Worm (Caenorhabditis elegans) whole organism, L4 larva: ENCODE measurements around the gene Y51H4A.938.
A peak's percentile ranks its signal among the peaks of the same experiment; 100 is the strongest.

Experiments used
- D1046.2 ChIP-seq: fragments of 200-800 bp; sonication (Bioruptor generic); IDR thresholded peaks from 2 replicates; pipeline ENCODE4 v1.3.6; 2022; ENCODE audit warnings: missing genetic modification characterization, missing compliant biosample characterization
- F10B5.3 ChIP-seq: sonication (generic microtip); optimal IDR thresholded peaks from 2 replicates; lab custom pipeline; 2016; ENCODE audit warnings: mild to moderate bottlenecking, missing genetic modification characterization, missing compliant biosample characterization
- Y105C5A.15 ChIP-seq: fragments of 200-800 bp; sonication (Bioruptor generic); IDR thresholded peaks from 2 replicates; pipeline ENCODE4 v1.3.6; 2022; ENCODE audit warnings: missing genetic modification characterization, missing compliant biosample characterization
- Y48G9A.11 ChIP-seq: fragments of 200-800 bp; sonication (Bioruptor generic); IDR thresholded peaks from 2 replicates; pipeline ENCODE4 v1.3.6; 2022; ENCODE audit warnings: missing genetic modification reagents, missing genetic modification characterization, missing compliant biosample characterization
- Y75B8A.6 ChIP-seq: fragments of 200-800 bp; sonication (Bioruptor generic); IDR thresholded peaks from 2 replicates; pipeline ENCODE4 v1.3.6; 2022; ENCODE audit warnings: missing genetic modification reagents, missing genetic modification characterization, missing compliant biosample characterization
- aly-2 ChIP-seq: sonication (generic microtip); optimal IDR thresholded peaks from 2 replicates; lab custom pipeline; 2018; ENCODE audit warnings: missing biosample characterization, missing genetic modification characterization
- ama-1 ChIP-seq: fragments of 150-350 bp; optimal IDR thresholded peaks from 2 replicates; lab custom pipeline; 2014; ENCODE audit warnings: inconsistent platforms, mixed read lengths
- arid-1 ChIP-seq: fragments of 200-800 bp; sonication (Bioruptor generic); conservative IDR thresholded peaks from 2 replicates; pipeline ENCODE4 v1.3.6; 2022; ENCODE audit warnings: missing genetic modification reagents, missing genetic modification characterization, missing compliant biosample characterization
- attf-4 ChIP-seq: sonication (generic microtip); optimal IDR thresholded peaks from 3 replicates; lab custom pipeline; 2017; ENCODE audit warnings: missing biosample characterization, missing genetic modification characterization
- ceh-20 ChIP-seq: fragments of 200-800 bp; sonication (Bioruptor generic); IDR thresholded peaks from 2 replicates; pipeline ENCODE4 v1.3.6; 2022; ENCODE audit warnings: missing genetic modification reagents, missing genetic modification characterization, missing compliant biosample characterization
- ceh-28 ChIP-seq: fragments of 150-350 bp; optimal IDR thresholded peaks from 2 replicates; lab custom pipeline; 2014; ENCODE audit warnings: missing biosample characterization, missing genetic modification reagents, missing genetic modification characterization
- ces-1 ChIP-seq: fragments of 150-350 bp; sonication (generic microtip); optimal IDR thresholded peaks from 4 replicates; lab custom pipeline; 2014; ENCODE audit warnings: missing biosample characterization, missing genetic modification reagents, missing genetic modification characterization
- ctbp-1 ChIP-seq: fragments of 200-800 bp; sonication (Bioruptor generic); IDR thresholded peaks from 2 replicates; pipeline ENCODE4 v1.3.6; 2022; ENCODE audit warnings: missing genetic modification reagents, missing genetic modification characterization, missing compliant biosample characterization
- daf-12 ChIP-seq: fragments of 150-350 bp; optimal IDR thresholded peaks from 2 replicates; lab custom pipeline; 2014; ENCODE audit warnings: missing biosample characterization, missing genetic modification reagents, missing genetic modification characterization
- daf-16 ChIP-seq, 3 experiments: sonication (generic microtip); optimal IDR thresholded peaks; 2 replicates each; lab custom pipeline; 2016 to 2017; ENCODE audit warnings: missing genetic modification characterization in 3 of 3, missing genetic modification reagents in 3 of 3, mild to moderate bottlenecking in 2 of 3, missing compliant biosample characterization in 2 of 3, missing biosample characterization in 1 of 3, moderate library complexity in 1 of 3
- dmd-8 ChIP-seq: fragments of 200-800 bp; sonication (Bioruptor generic); IDR thresholded peaks from 2 replicates; pipeline ENCODE4 v1.3.6; 2022; ENCODE audit warnings: missing genetic modification characterization, missing compliant biosample characterization
- dpl-1 ChIP-seq: fragments of 150-350 bp; optimal IDR thresholded peaks from 2 replicates; lab custom pipeline; 2014; ENCODE audit warnings: missing biosample characterization, missing genetic modification reagents, missing genetic modification characterization
- dve-1 ChIP-seq: sonication (generic microtip); optimal IDR thresholded peaks from 2 replicates; lab custom pipeline; 2017; ENCODE audit warnings: antibody characterized with exemption, mild to moderate bottlenecking, missing genetic modification characterization, missing compliant biosample characterization; ENCODE audit not compliant: insufficient read depth
- fkh-10 ChIP-seq: fragments of 150-350 bp; optimal IDR thresholded peaks from 2 replicates; lab custom pipeline; 2014; ENCODE audit warnings: missing biosample characterization, missing genetic modification reagents, missing genetic modification characterization
- gei-8 ChIP-seq: fragments of 200-800 bp; sonication (Bioruptor generic); optimal IDR thresholded peaks from 2 replicates; lab custom pipeline; 2018; ENCODE audit warnings: mild to moderate bottlenecking, missing genetic modification characterization, missing compliant biosample characterization
- hlh-30 ChIP-seq: sonication (generic microtip); optimal IDR thresholded peaks from 2 replicates; lab custom pipeline; 2017; ENCODE audit warnings: antibody characterized with exemption, mild to moderate bottlenecking, missing genetic modification characterization, missing compliant biosample characterization; ENCODE audit not compliant: insufficient read depth
- lin-1 ChIP-seq: fragments of 200-800 bp; sonication (Bioruptor generic); IDR thresholded peaks from 2 replicates; pipeline ENCODE4 v1.3.6; 2022; ENCODE audit warnings: missing genetic modification reagents, missing genetic modification characterization, missing compliant biosample characterization
- lin-13 ChIP-seq: fragments of 150-350 bp; optimal IDR thresholded peaks from 2 replicates; lab custom pipeline; 2014; ENCODE audit warnings: missing biosample characterization, missing genetic modification reagents, missing genetic modification characterization
- lin-15B ChIP-seq: fragments of 150-350 bp; sonication (generic microtip); optimal IDR thresholded peaks from 3 replicates; lab custom pipeline; 2014; ENCODE audit warnings: missing biosample characterization, missing genetic modification characterization
- lin-38 ChIP-seq: fragments of 200-800 bp; sonication (Bioruptor generic); IDR thresholded peaks from 2 replicates; pipeline ENCODE4 v1.3.6; 2022; ENCODE audit warnings: missing genetic modification reagents, missing genetic modification characterization, missing compliant biosample characterization
- lsy-2 ChIP-seq, 2 experiments: fragments of 150-350 bp in 1 of 2; sonication (generic microtip) in 1 of 2; optimal IDR thresholded peaks; 2 replicates each; lab custom pipeline; 2014 to 2017; ENCODE audit warnings: missing biosample characterization in 2 of 2, missing genetic modification characterization in 2 of 2
- madf-5 ChIP-seq, 2 experiments: fragments of 200-800 bp; sonication (Bioruptor generic); IDR thresholded peaks; 2 replicates each; pipeline ENCODE4 v1.3.6; 2022; ENCODE audit warnings: missing compliant biosample characterization in 2 of 2, missing genetic modification characterization in 2 of 2
- madf-9 ChIP-seq: fragments of 200-800 bp; sonication (Bioruptor generic); conservative IDR thresholded peaks from 2 replicates; pipeline ENCODE4 v1.3.6; 2022; ENCODE audit warnings: missing genetic modification reagents, missing genetic modification characterization, missing compliant biosample characterization
- mes-2 ChIP-seq: sonication (generic microtip); optimal IDR thresholded peaks from 2 replicates; lab custom pipeline; 2016; ENCODE audit warnings: missing genotype, mild to moderate bottlenecking, missing genetic modification characterization, missing compliant biosample characterization; ENCODE audit not compliant: poor library complexity, severe bottlenecking
- mxl-2 ChIP-seq: fragments of 200-800 bp; sonication (Bioruptor generic); conservative IDR thresholded peaks from 2 replicates; pipeline ENCODE4 v1.3.6; 2022; ENCODE audit warnings: missing genetic modification reagents, missing genetic modification characterization, missing compliant biosample characterization
- mxl-3 ChIP-seq: fragments of 200-800 bp; sonication (Bioruptor generic); optimal IDR thresholded peaks from 2 replicates; lab custom pipeline; 2018; ENCODE audit warnings: mild to moderate bottlenecking, missing genetic modification characterization, missing compliant biosample characterization
- nhr-10 ChIP-seq: fragments of 150-350 bp; optimal IDR thresholded peaks from 2 replicates; lab custom pipeline; 2014; ENCODE audit warnings: missing biosample characterization, missing genetic modification characterization
- nhr-102 ChIP-seq: sonication (generic microtip); optimal IDR thresholded peaks from 2 replicates; lab custom pipeline; 2016; ENCODE audit warnings: mild to moderate bottlenecking, missing genetic modification characterization, moderate library complexity, missing compliant biosample characterization
- nhr-25 ChIP-seq: sonication (generic microtip); optimal IDR thresholded peaks from 2 replicates; lab custom pipeline; 2017; ENCODE audit warnings: missing genetic modification characterization, mild to moderate bottlenecking, missing compliant biosample characterization, antibody characterized with exemption, moderate library complexity, borderline replicate concordance; ENCODE audit not compliant: insufficient read depth
- nhr-42 ChIP-seq: fragments of 200-800 bp; sonication (Bioruptor generic); IDR thresholded peaks from 2 replicates; pipeline ENCODE4 v1.3.6; 2022; ENCODE audit warnings: missing genetic modification characterization, missing compliant biosample characterization
- nhr-6 ChIP-seq: fragments of 150-350 bp; optimal IDR thresholded peaks from 2 replicates; lab custom pipeline; 2014; ENCODE audit warnings: missing biosample characterization, missing genetic modification characterization
- nhr-76 ChIP-seq: fragments of 150-350 bp; optimal IDR thresholded peaks from 2 replicates; lab custom pipeline; 2014; ENCODE audit warnings: missing biosample characterization, missing genetic modification characterization
- nhr-77 ChIP-seq: fragments of 150-350 bp; optimal IDR thresholded peaks from 2 replicates; lab custom pipeline; 2014; ENCODE audit warnings: missing biosample characterization, missing genetic modification characterization
- pha-4 ChIP-seq, 2 experiments: fragments of 150-350 bp in 1 of 2; fragments of 200-800 bp in 1 of 2; sonication (Bioruptor generic) in 1 of 2; IDR thresholded peaks in 1 of 2; optimal IDR thresholded peaks in 1 of 2; 2 replicates each; pipeline versions ENCODE4 v1.3.6 to Lab custom; 2014 to 2022; ENCODE audit warnings: missing genetic modification characterization in 2 of 2, missing genetic modification reagents in 2 of 2, missing biosample characterization in 1 of 2, missing compliant biosample characterization in 1 of 2
- php-3 ChIP-seq: fragments of 200-800 bp; sonication (Bioruptor generic); IDR thresholded peaks from 2 replicates; pipeline ENCODE4 v1.3.6; 2022; ENCODE audit warnings: missing genetic modification reagents, missing genetic modification characterization, missing compliant biosample characterization
- set-16 ChIP-seq: fragments of 200-800 bp; sonication (Bioruptor generic); IDR thresholded peaks from 2 replicates; pipeline ENCODE4 v1.3.6; 2022; ENCODE audit warnings: missing genetic modification reagents, missing genetic modification characterization, missing compliant biosample characterization
- skn-1 ChIP-seq: fragments of 150-350 bp; optimal IDR thresholded peaks from 2 replicates; lab custom pipeline; 2014; ENCODE audit warnings: missing biosample characterization, missing genetic modification characterization
- spr-3 ChIP-seq: fragments of 200-800 bp; sonication (Bioruptor generic); optimal IDR thresholded peaks from 2 replicates; lab custom pipeline; 2018; ENCODE audit warnings: mild to moderate bottlenecking, missing genetic modification characterization, missing compliant biosample characterization
- tag-97 ChIP-seq: fragments of 200-800 bp; sonication (Bioruptor generic); IDR thresholded peaks from 2 replicates; pipeline ENCODE4 v1.3.6; 2022; ENCODE audit warnings: missing genetic modification characterization, missing compliant biosample characterization
- tra-1 ChIP-seq: fragments of 200-800 bp; sonication (Bioruptor generic); IDR thresholded peaks from 2 replicates; pipeline ENCODE4 v1.3.6; 2022; ENCODE audit warnings: missing genetic modification reagents, missing genetic modification characterization, missing compliant biosample characterization
- unc-39 ChIP-seq: sonication (generic microtip); optimal IDR thresholded peaks from 2 replicates; lab custom pipeline; 2017; ENCODE audit warnings: missing biosample characterization, missing genetic modification characterization
- zag-1 ChIP-seq: fragments of 150-350 bp; optimal IDR thresholded peaks from 2 replicates; lab custom pipeline; 2014; ENCODE audit warnings: missing biosample characterization, missing genetic modification characterization
- zfp-3 ChIP-seq: fragments of 200-800 bp; sonication (Bioruptor generic); conservative IDR thresholded peaks from 2 replicates; pipeline ENCODE4 v1.3.6; 2022; ENCODE audit warnings: missing genetic modification reagents, missing genetic modification characterization, missing compliant biosample characterization

The Y51H4A.938 gene

DNA sequence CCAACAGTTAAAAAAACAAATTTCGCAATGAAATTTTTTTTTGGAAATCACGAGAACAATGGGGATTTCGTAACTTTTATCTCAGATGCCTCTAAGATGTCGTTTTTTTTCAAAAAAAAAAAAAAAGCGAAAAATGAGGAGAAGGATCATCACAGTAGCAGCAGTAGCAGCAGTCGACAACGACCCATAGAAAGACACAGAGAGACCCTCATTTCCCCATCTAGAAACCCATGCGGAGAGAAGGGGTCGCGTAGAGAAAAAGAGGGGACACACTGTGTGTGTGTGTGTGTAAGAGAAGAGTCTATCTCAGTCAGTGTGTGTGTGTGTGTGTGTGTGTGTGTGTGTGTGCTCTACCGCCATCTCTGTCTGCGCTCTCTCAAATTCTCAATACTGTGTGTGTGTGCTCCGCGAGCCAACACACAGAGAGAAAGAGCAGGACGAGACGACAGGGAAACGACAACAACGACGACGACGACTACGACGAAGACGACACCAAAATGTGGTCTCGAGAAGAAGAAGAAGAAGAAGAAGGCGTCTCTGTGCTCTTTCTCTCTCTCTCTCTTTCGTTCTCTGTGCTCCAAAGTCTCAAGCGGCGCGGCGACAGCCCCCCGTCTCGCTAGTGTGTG, 10.5 kb downstream of the Y51H4A.938 start (continued):
- TF ChIP-seq gei-8 (GFP tag; lab: Kevin White, UChicago) (no peak), lsy-2 (tag; optimal IDR thresholded peaks at IDR 0.05; lab: Kevin White, UChicago) (peak; percentile 62 to 67), nhr-10 (tag; lab: Kevin White, UChicago) (peak; percentile 14), Y48G9A.11 (GFP tag; lab: Robert Waterston, UW) (no peak), madf-5 (GFP tag; IDR thresholded peaks at IDR 0.05; lab: Robert Waterston, UW) (no peak), dve-1 (peak; percentile 81), arid-1 (GFP tag; lab: Robert Waterston, UW) (0 out of 2 replicates have a peak, but pooled peaks have one; percentile 10), skn-1 (no peak), dmd-8 (0 out of 2 replicates have a peak, but pooled peaks have one; percentile 41), ces-1 (GFP tag; lab: Kevin White, UChicago) (no peak), ctbp-1 (peak; percentile 81), Y75B8A.6 (GFP tag; lab: Robert Waterston, UW) (no peak), daf-16 (GFP tag; optimal IDR thresholded peaks at IDR 0.05; lab: Kevin White, UChicago) (peak in 1 of 2 experiments; percentile 38), daf-16 (tag; optimal IDR thresholded peaks at IDR 0.05; lab: Kevin White, UChicago) (peak; percentile 34), mxl-2 (no peak), D1046.2 (no peak), nhr-76 (tag; lab: Kevin White, UChicago) (no peak), lin-13 (GFP tag; lab: Kevin White, UChicago) (peak; percentile 85), aly-2 (tag; lab: Kevin White, UChicago) (no peak), tag-97 (GFP tag; lab: Robert Waterston, UW) (no peak), daf-12 (no peak), unc-39 (tag; lab: Kevin White, UChicago) (no peak), Y105C5A.15 (no peak), attf-4 (tag; lab: Kevin White, UChicago) (no peak), hlh-30 (peak; percentile 75), tra-1 (GFP tag; lab: Robert Waterston, UW) (peak; percentile 32)
- TF ChIP-seq, all 104 proteins: peak for 40

DNA sequence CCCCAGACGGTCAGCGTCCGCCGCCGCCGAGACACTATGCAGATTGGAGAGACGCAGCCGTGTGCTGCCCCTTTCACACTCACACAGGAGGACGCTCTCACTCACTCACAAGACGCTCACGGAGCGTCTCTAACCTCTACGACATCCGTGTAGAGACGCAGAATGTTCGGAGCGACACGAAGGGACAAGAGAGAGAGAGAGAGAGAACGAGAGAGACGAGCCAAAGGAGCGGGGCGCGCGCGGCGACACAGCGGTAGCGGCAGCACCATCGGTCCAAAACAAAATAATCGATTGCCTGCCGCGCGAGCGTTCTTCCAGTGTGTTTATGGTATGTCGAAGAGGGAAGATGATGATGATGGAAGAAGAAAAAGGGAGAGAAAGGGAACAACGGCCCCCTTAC, 11.3 kb downstream of the Y51H4A.938 start:
- peak; percentile 71 for TF ChIP-seq nhr-77 (tag; lab: Kevin White, UChicago)
- peak; percentile 63 for TF ChIP-seq arid-1 (GFP tag; lab: Robert Waterston, UW)
- peak; percentile 41 for TF ChIP-seq F10B5.3 (tag; lab: Kevin White, UChicago)
- peak; percentile 61 for TF ChIP-seq lin-38 (GFP tag; lab: Robert Waterston, UW)
- TF ChIP-seq zfp-3 (GFP tag; lab: Robert Waterston, UW): peak; percentile 50; the same call in 1 of the 2 replicates
- peak; percentile 43 to 71 for TF ChIP-seq daf-16 (GFP tag; optimal IDR thresholded peaks at IDR 0.05; lab: Kevin White, UChicago)
- TF ChIP-seq daf-16 (tag; optimal IDR thresholded peaks at IDR 0.05; lab: Kevin White, UChicago): peak; percentile 86
- TF ChIP-seq nhr-25: peak; percentile 78
- peak; percentile 78 for TF ChIP-seq nhr-6 (tag; lab: Kevin White, UChicago)
- TF ChIP-seq dpl-1: peak; percentile 51
- TF ChIP-seq php-3 (GFP tag; lab: Robert Waterston, UW): no peak
- TF ChIP-seq mxl-3: peak; percentile 64
- TF ChIP-seq lin-15B (tag; lab: Kevin White, UChicago): no peak
- TF ChIP-seq gei-8 (GFP tag; lab: Kevin White, UChicago): peak; percentile 7
- peak; percentile 78 for TF ChIP-seq pha-4 (GFP tag; IDR thresholded peaks at IDR 0.05; lab: Robert Waterston, UW)
- TF ChIP-seq pha-4 (tag; optimal IDR thresholded peaks at IDR 0.05; lab: Kevin White, UChicago): no peak
- peak; percentile 64 for TF ChIP-seq mes-2 (tag; lab: Kevin White, UChicago)
- TF ChIP-seq nhr-42 (GFP tag; lab: Robert Waterston, UW): 0 out of 2 replicates have a peak, but pooled peaks have one; percentile 14
- no peak for TF ChIP-seq spr-3 (GFP tag; lab: Kevin White, UChicago)
- peak; percentile 75 for TF ChIP-seq nhr-102
- TF ChIP-seq lin-1 (GFP tag; lab: Robert Waterston, UW): 0 out of 2 replicates have a peak, but pooled peaks have one; percentile 20
- peak; percentile 87 for TF ChIP-seq ceh-28 (tag; lab: Kevin White, UChicago)
- no peak for TF ChIP-seq zag-1 (tag; lab: Kevin White, UChicago)
- peak; percentile 92 for TF ChIP-seq madf-9 (GFP tag; lab: Robert Waterston, UW)
- peak; percentile 97 for TF ChIP-seq set-16
- no peak for TF ChIP-seq ama-1 (lab: Kevin White, UChicago)
- TF ChIP-seq fkh-10 (GFP tag; lab: Kevin White, UChicago): peak; percentile 31
- peak; percentile 70 for TF ChIP-seq ceh-20 (GFP tag; lab: Robert Waterston, UW)
- TF ChIP-seq lsy-2 (tag; optimal IDR thresholded peaks at IDR 0.05; lab: Kevin White, UChicago): peak; percentile 73 to 82
